Worm (Caenorhabditis elegans) whole organism, mixed stage, embryonic: ENCODE results near the gene nhr-196.

Experiments
- bed-3 ChIP-seq: fragments of 200-800 bp; sonication (Bioruptor generic); optimal IDR thresholded peaks from 3 replicates; lab custom pipeline; 2018; ENCODE audit warnings: mild to moderate bottlenecking, missing genetic modification characterization, moderate library complexity, missing compliant biosample characterization
- ces-1 ChIP-seq: fragments of 150-350 bp; optimal IDR thresholded peaks from 2 replicates; lab custom pipeline; 2014; ENCODE audit warnings: missing biosample characterization, missing genetic modification reagents, missing genetic modification characterization
- elt-1 ChIP-seq: sonication (generic microtip); optimal IDR thresholded peaks from 2 replicates; lab custom pipeline; 2017; ENCODE audit warnings: missing genetic modification characterization, mild to moderate bottlenecking, missing compliant biosample characterization, antibody characterized with exemption, moderate library complexity, borderline replicate concordance; ENCODE audit not compliant: insufficient read depth
- elt-3 ChIP-seq: fragments of 150-350 bp; optimal IDR thresholded peaks from 2 replicates; lab custom pipeline; 2014; ENCODE audit warnings: missing biosample characterization, missing genetic modification characterization
- mab-5 ChIP-seq: fragments of 150-350 bp; optimal IDR thresholded peaks from 2 replicates; lab custom pipeline; 2014; ENCODE audit warnings: missing biosample characterization, missing genetic modification characterization
- nhr-237 ChIP-seq: fragments of 150-350 bp; optimal IDR thresholded peaks from 2 replicates; lab custom pipeline; 2014; ENCODE audit warnings: missing biosample characterization, missing genetic modification characterization
- nhr-76 ChIP-seq: sonication (generic microtip); optimal IDR thresholded peaks from 2 replicates; lab custom pipeline; 2017; ENCODE audit warnings: missing biosample characterization, missing genetic modification characterization
- sem-2 ChIP-seq: fragments of 200-800 bp; sonication (Bioruptor generic); optimal IDR thresholded peaks from 2 replicates; lab custom pipeline; 2018; ENCODE audit warnings: mild to moderate bottlenecking, missing genetic modification characterization, missing compliant biosample characterization
- tbx-8 ChIP-seq: fragments of 200-800 bp; sonication (Bioruptor generic); optimal IDR thresholded peaks from 2 replicates; lab custom pipeline; 2018; ENCODE audit warnings: mild to moderate bottlenecking, missing genetic modification characterization, moderate library complexity, missing compliant biosample characterization
- unc-39 ChIP-seq: fragments of 150-350 bp; optimal IDR thresholded peaks from 2 replicates; lab custom pipeline; 2014; ENCODE audit warnings: missing biosample characterization, missing genetic modification characterization
- unc-62 ChIP-seq: fragments of 150-350 bp; optimal IDR thresholded peaks from 2 replicates; lab custom pipeline; 2014; ENCODE audit warnings: missing biosample characterization, missing genetic modification reagents, missing genetic modification characterization
- ztf-11 ChIP-seq: fragments of 150-350 bp; optimal IDR thresholded peaks from 2 replicates; lab custom pipeline; 2014; ENCODE audit warnings: missing biosample characterization, missing genetic modification characterization

- TF ChIP-seq unc-62 (GFP tag; lab: Kevin White, UChicago) (no peak), nhr-76 (tag; lab: Kevin White, UChicago) (no peak), unc-39 (tag; lab: Kevin White, UChicago) (no peak), ztf-11 (no peak), bed-3 (GFP tag; lab: Kevin White, UChicago) (no peak), nhr-237 (tag; lab: Kevin White, UChicago) (no peak), mab-5 (no peak), elt-1 (tag; lab: Kevin White, UChicago) (no peak), elt-3 (tag; lab: Kevin White, UChicago) (no peak), ces-1 (GFP tag; lab: Kevin White, UChicago) (no peak), sem-2 (GFP tag; lab: Kevin White, UChicago) (no peak), tbx-8 (GFP tag; lab: Kevin White, UChicago) (no peak)
Observed at ce11 chrV:15658262-15659060, 27.1 kb upstream of the nhr-196 start.
